Worm (Caenorhabditis elegans) whole organism, young adult: Measurements from ENCODE around the gene T01E8.8.
A peak's percentile ranks its signal among the peaks of the same experiment; 100 is the strongest.

Experiments used
- C17E4.6 ChIP-seq: fragments of 200-800 bp; sonication (Bioruptor generic); IDR thresholded peaks from 2 replicates; pipeline ENCODE4 v1.3.6; 2022; ENCODE audit warnings: missing genetic modification reagents, missing genetic modification characterization, missing compliant biosample characterization
- F10E7.11 ChIP-seq: sonication (generic microtip); optimal IDR thresholded peaks from 2 replicates; lab custom pipeline; 2017; ENCODE audit warnings: mild to moderate bottlenecking, missing genetic modification characterization, moderate library complexity, missing compliant biosample characterization
- F39B2.1 ChIP-seq: fragments of 200-800 bp; sonication (Bioruptor generic); IDR thresholded peaks from 2 replicates; pipeline ENCODE4 v1.3.6; 2022; ENCODE audit warnings: missing genetic modification reagents, missing genetic modification characterization, missing compliant biosample characterization
- K12H6.12 ChIP-seq: fragments of 200-800 bp; sonication (Bioruptor generic); optimal IDR thresholded peaks from 2 replicates; lab custom pipeline; 2018; ENCODE audit warnings: mild to moderate bottlenecking, missing genetic modification characterization, missing compliant biosample characterization
- T26A5.8 ChIP-seq: sonication (generic microtip); optimal IDR thresholded peaks from 2 replicates; lab custom pipeline; 2016; ENCODE audit warnings: missing genetic modification characterization, missing compliant biosample characterization
- Y53F4B.3 ChIP-seq: fragments of 200-800 bp; sonication (Bioruptor generic); IDR thresholded peaks from 2 replicates; pipeline ENCODE4 v1.3.6; 2022; ENCODE audit warnings: missing genetic modification reagents, missing genetic modification characterization, missing compliant biosample characterization
- Y56A3A.18 ChIP-seq: fragments of 200-800 bp; sonication (Bioruptor generic); IDR thresholded peaks from 2 replicates; pipeline ENCODE4 v1.3.6; 2022; ENCODE audit warnings: missing genetic modification reagents, missing genetic modification characterization, missing compliant biosample characterization
- Y95B8A.8 ChIP-seq: fragments of 200-800 bp; sonication (Bioruptor generic); IDR thresholded peaks from 2 replicates; pipeline ENCODE4 v1.3.6; 2022; ENCODE audit warnings: missing genetic modification reagents, missing genetic modification characterization, missing compliant biosample characterization
- atf-7 ChIP-seq: sonication (generic microtip); optimal IDR thresholded peaks from 2 replicates; lab custom pipeline; 2017; ENCODE audit warnings: mild to moderate bottlenecking, missing genetic modification characterization, missing compliant biosample characterization
- athp-1 ChIP-seq: sonication (generic microtip); optimal IDR thresholded peaks from 2 replicates; lab custom pipeline; 2017; ENCODE audit warnings: mild to moderate bottlenecking, missing genetic modification characterization, missing compliant biosample characterization
- attf-3 ChIP-seq: fragments of 200-800 bp; sonication (Bioruptor generic); conservative IDR thresholded peaks from 2 replicates; pipeline ENCODE4 v1.3.6; 2022; ENCODE audit warnings: missing genetic modification reagents, missing genetic modification characterization, missing compliant biosample characterization
- bed-2 ChIP-seq: fragments of 200-800 bp; sonication (Bioruptor generic); IDR thresholded peaks from 2 replicates; pipeline ENCODE4 v1.3.6; 2022; ENCODE audit warnings: missing genetic modification reagents, missing genetic modification characterization, missing compliant biosample characterization
- cebp-2 ChIP-seq: fragments of 200-800 bp; sonication (Bioruptor generic); IDR thresholded peaks from 2 replicates; pipeline ENCODE4 v1.3.6; 2022; ENCODE audit warnings: missing genetic modification characterization, missing compliant biosample characterization
- ceh-58 ChIP-seq: fragments of 200-800 bp; sonication (Bioruptor generic); IDR thresholded peaks from 2 replicates; pipeline ENCODE4 v1.3.6; 2022; ENCODE audit warnings: missing genetic modification characterization, missing compliant biosample characterization
- ceh-79 ChIP-seq: sonication (generic microtip); optimal IDR thresholded peaks from 2 replicates; lab custom pipeline; 2017; ENCODE audit warnings: mild to moderate bottlenecking, missing genetic modification characterization, missing compliant biosample characterization
- ceh-91 ChIP-seq: fragments of 200-800 bp; sonication (Bioruptor generic); IDR thresholded peaks from 2 replicates; pipeline ENCODE4 v1.3.6; 2022; ENCODE audit warnings: missing genetic modification reagents, missing genetic modification characterization, missing compliant biosample characterization
- dox-1 ChIP-seq: fragments of 200-800 bp; sonication (Bioruptor generic); IDR thresholded peaks from 2 replicates; pipeline ENCODE4 v1.3.6; 2022; ENCODE audit warnings: missing genetic modification reagents, missing genetic modification characterization, missing compliant biosample characterization
- dpff-1 ChIP-seq: sonication (generic microtip); optimal IDR thresholded peaks from 2 replicates; lab custom pipeline; 2017; ENCODE audit warnings: mild to moderate bottlenecking, missing genetic modification characterization, missing compliant biosample characterization
- egl-44 ChIP-seq: fragments of 200-800 bp; sonication (Bioruptor generic); IDR thresholded peaks from 2 replicates; pipeline ENCODE4 v1.3.6; 2022; ENCODE audit warnings: missing genetic modification reagents, missing genetic modification characterization, missing compliant biosample characterization
- him-1 ChIP-seq: sonication (generic microtip); optimal IDR thresholded peaks from 2 replicates; lab custom pipeline; 2016; ENCODE audit warnings: missing genotype, missing genetic modification reagents, missing genetic modification characterization, missing compliant biosample characterization
- hrde-1 ChIP-seq: sonication (generic microtip); optimal IDR thresholded peaks from 2 replicates; lab custom pipeline; 2016; ENCODE audit warnings: missing genetic modification characterization, mild to moderate bottlenecking, missing compliant biosample characterization, moderate library complexity, missing genotype, missing genetic modification reagents, borderline replicate concordance
- let-526 ChIP-seq: fragments of 200-800 bp; sonication (Bioruptor generic); IDR thresholded peaks from 2 replicates; pipeline ENCODE4 v1.3.6; 2022; ENCODE audit warnings: missing genetic modification reagents, missing genetic modification characterization, missing compliant biosample characterization
- let-607 ChIP-seq, 2 experiments: fragments of 200-800 bp in 1 of 2; sonication (Bioruptor generic) in 1 of 2; sonication (generic microtip) in 1 of 2; optimal IDR thresholded peaks; 2 replicates each; lab custom pipeline; 2016 to 2018; ENCODE audit warnings: mild to moderate bottlenecking in 2 of 2, missing compliant biosample characterization in 2 of 2, missing genetic modification characterization in 2 of 2, moderate library complexity in 2 of 2, missing genotype in 1 of 2
- lin-40 ChIP-seq: sonication (generic microtip); optimal IDR thresholded peaks from 2 replicates; lab custom pipeline; 2016; ENCODE audit warnings: missing genetic modification characterization, mild to moderate bottlenecking, missing compliant biosample characterization, missing genotype, missing genetic modification reagents
- lin-54 ChIP-seq: fragments of 200-800 bp; sonication (Bioruptor generic); optimal IDR thresholded peaks from 2 replicates; lab custom pipeline; 2018; ENCODE audit warnings: mild to moderate bottlenecking, missing genetic modification characterization, missing compliant biosample characterization
- lsl-1 ChIP-seq: fragments of 200-800 bp; sonication (Bioruptor generic); optimal IDR thresholded peaks from 2 replicates; lab custom pipeline; 2018; ENCODE audit warnings: mild to moderate bottlenecking, missing genetic modification characterization, moderate library complexity, missing compliant biosample characterization
- lsy-27 ChIP-seq: sonication (generic microtip); optimal IDR thresholded peaks from 2 replicates; lab custom pipeline; 2017; ENCODE audit warnings: missing genetic modification characterization, mild to moderate bottlenecking, missing compliant biosample characterization, antibody characterized with exemption, missing genotype, borderline replicate concordance; ENCODE audit not compliant: insufficient read depth
- madf-10 ChIP-seq: sonication (generic microtip); optimal IDR thresholded peaks from 2 replicates; lab custom pipeline; 2016; ENCODE audit warnings: mild to moderate bottlenecking, missing genetic modification characterization, missing compliant biosample characterization
- madf-3 ChIP-seq: fragments of 200-800 bp; sonication (Bioruptor generic); IDR thresholded peaks from 2 replicates; pipeline ENCODE4 v1.3.6; 2022; ENCODE audit warnings: missing genetic modification reagents, missing genetic modification characterization, missing compliant biosample characterization
- madf-6 ChIP-seq: fragments of 200-800 bp; sonication (Bioruptor generic); IDR thresholded peaks from 2 replicates; pipeline ENCODE4 v1.3.6; 2022; ENCODE audit warnings: missing genetic modification reagents, missing genetic modification characterization, missing compliant biosample characterization
- madf-8 ChIP-seq: fragments of 200-800 bp; sonication (Bioruptor generic); conservative IDR thresholded peaks from 2 replicates; pipeline ENCODE4 v1.3.6; 2022; ENCODE audit warnings: missing genetic modification reagents, missing genetic modification characterization, missing compliant biosample characterization
- mel-28 ChIP-seq: sonication (generic microtip); optimal IDR thresholded peaks from 2 replicates; lab custom pipeline; 2016; ENCODE audit warnings: borderline replicate concordance, mild to moderate bottlenecking, missing genetic modification characterization, missing compliant biosample characterization
- mes-4 ChIP-seq: sonication (generic microtip); optimal IDR thresholded peaks from 2 replicates; lab custom pipeline; 2016; ENCODE audit warnings: missing genotype, missing genetic modification characterization, missing compliant biosample characterization
- nfya-1 ChIP-seq: sonication (generic microtip); optimal IDR thresholded peaks from 2 replicates; lab custom pipeline; 2017; ENCODE audit warnings: antibody characterized with exemption, missing compliant biosample characterization, missing genetic modification characterization, borderline replicate concordance; ENCODE audit not compliant: insufficient read depth
- nhr-120 ChIP-seq: fragments of 200-800 bp; sonication (Bioruptor generic); IDR thresholded peaks from 2 replicates; pipeline ENCODE4 v1.3.6; 2022; ENCODE audit warnings: missing genetic modification characterization, missing compliant biosample characterization
- nhr-80 ChIP-seq: sonication (generic microtip); optimal IDR thresholded peaks from 2 replicates; lab custom pipeline; 2016; ENCODE audit warnings: missing genetic modification characterization, missing compliant biosample characterization
- repo-1 ChIP-seq: sonication (generic microtip); optimal IDR thresholded peaks from 2 replicates; lab custom pipeline; 2017; ENCODE audit warnings: mild to moderate bottlenecking, missing genetic modification characterization, missing compliant biosample characterization
- rpc-1 ChIP-seq, 2 experiments: fragments of 150-350 bp in 1 of 2; sonication (generic microtip) in 1 of 2; optimal IDR thresholded peaks; 2 replicates each; lab custom pipeline; 2014 to 2018; ENCODE audit warnings: missing biosample characterization in 1 of 2, missing genetic modification characterization in 1 of 2, missing genetic modification reagents in 1 of 2, missing genotype in 1 of 2
- snpc-1.1 ChIP-seq: sonication (generic microtip); optimal IDR thresholded peaks from 2 replicates; lab custom pipeline; 2017; ENCODE audit warnings: missing genetic modification characterization, mild to moderate bottlenecking, missing compliant biosample characterization, antibody characterized with exemption, moderate library complexity, missing genotype, missing genetic modification reagents; ENCODE audit not compliant: insufficient read depth
- somi-1 ChIP-seq: fragments of 200-800 bp; sonication (Bioruptor generic); optimal IDR thresholded peaks from 2 replicates; lab custom pipeline; 2018; ENCODE audit warnings: mild to moderate bottlenecking, missing genetic modification characterization, missing compliant biosample characterization
- sptf-2 ChIP-seq: fragments of 200-800 bp; sonication (Bioruptor generic); optimal IDR thresholded peaks from 2 replicates; lab custom pipeline; 2018; ENCODE audit warnings: mild to moderate bottlenecking, missing genetic modification characterization, missing compliant biosample characterization
- tbx-9 ChIP-seq: sonication (generic microtip); optimal IDR thresholded peaks from 2 replicates; lab custom pipeline; 2016; ENCODE audit warnings: borderline replicate concordance, missing genetic modification characterization, inconsistent platforms, missing compliant biosample characterization
- tlf-1 ChIP-seq: fragments of 200-800 bp; sonication (Bioruptor generic); optimal IDR thresholded peaks from 2 replicates; lab custom pipeline; 2018; ENCODE audit warnings: mild to moderate bottlenecking, missing genetic modification characterization, missing compliant biosample characterization
- unc-62 ChIP-seq: fragments of 150-350 bp; optimal IDR thresholded peaks from 2 replicates; lab custom pipeline; 2014; ENCODE audit warnings: missing biosample characterization, missing genetic modification reagents, missing genetic modification characterization
- ztf-22 ChIP-seq: fragments of 200-800 bp; sonication (Bioruptor generic); optimal IDR thresholded peaks from 2 replicates; lab custom pipeline; 2018; ENCODE audit warnings: mild to moderate bottlenecking, missing genetic modification characterization, moderate library complexity, missing compliant biosample characterization
- ztf-25 ChIP-seq: fragments of 200-800 bp; sonication (Bioruptor generic); IDR thresholded peaks from 2 replicates; pipeline ENCODE4 v1.3.6; 2022; ENCODE audit warnings: missing genetic modification reagents, missing genetic modification characterization, missing compliant biosample characterization
- ztf-28 ChIP-seq: fragments of 200-800 bp; sonication (Bioruptor generic); IDR thresholded peaks from 2 replicates; pipeline ENCODE4 v1.3.6; 2022; ENCODE audit warnings: missing genetic modification reagents, missing genetic modification characterization, missing compliant biosample characterization

T01E8.8 gene

DNA sequence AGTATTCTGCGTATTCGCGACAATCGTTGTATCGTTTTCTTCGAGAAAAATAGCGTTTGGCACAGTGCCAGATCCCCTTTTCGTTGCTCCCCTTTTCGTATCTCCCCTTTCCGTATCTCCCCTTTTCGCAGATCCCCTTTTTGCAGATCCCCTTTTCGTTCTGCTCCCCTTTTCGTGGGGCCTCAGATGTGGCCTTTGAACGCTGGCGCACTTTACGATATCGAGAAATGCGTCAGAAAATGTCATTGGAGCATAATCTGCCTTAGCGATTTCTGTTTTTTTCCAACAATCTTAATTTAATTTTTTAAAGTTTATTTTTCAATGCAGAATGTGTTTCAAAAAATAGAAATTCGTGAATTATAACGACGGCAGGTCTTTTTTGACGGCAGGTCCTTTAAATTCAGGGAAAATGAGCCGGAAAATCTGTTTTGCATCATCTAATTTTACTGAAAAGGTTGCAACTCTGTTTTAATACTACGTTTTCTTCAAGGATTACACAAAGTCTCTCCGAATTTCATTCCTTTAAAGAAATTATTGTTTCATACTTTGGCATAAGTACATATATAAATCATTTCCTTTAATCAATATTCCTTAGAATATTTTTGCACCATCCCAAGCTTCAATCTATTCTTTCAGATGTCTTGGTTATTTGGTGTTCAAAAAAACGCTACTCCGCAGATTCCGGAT is 17.4 kb downstream of the T01E8.8 start, which contains the start of gene atad-3 (continued):
- peak in 1 of 2 experiments; percentile 63 for TF ChIP-seq let-607 (tag; optimal IDR thresholded peaks at IDR 0.05; lab: Kevin White, UChicago)
- TF ChIP-seq hrde-1 (tag; lab: Kevin White, UChicago), result peak; percentile 33
- peak; percentile 86 for TF ChIP-seq attf-3 (GFP tag; lab: Robert Waterston, UW)
- TF ChIP-seq ceh-58, result no peak
- no peak for TF ChIP-seq unc-62
- peak; percentile 94 for TF ChIP-seq madf-3 (GFP tag; lab: Robert Waterston, UW)
- peak; percentile 90 for TF ChIP-seq Y53F4B.3 (GFP tag; lab: Robert Waterston, UW)
- peak; percentile 84 for TF ChIP-seq athp-1 (tag; lab: Kevin White, UChicago)
- TF ChIP-seq lsy-27, result no peak
- TF ChIP-seq let-526, result peak; percentile 95
- TF ChIP-seq nhr-80, result peak; percentile 63
- TF ChIP-seq F10E7.11 (tag; lab: Kevin White, UChicago), result no peak
- TF ChIP-seq somi-1 (GFP tag; lab: Kevin White, UChicago), result peak; percentile 77
- peak; percentile 93 for TF ChIP-seq ceh-91
- TF ChIP-seq C17E4.6, result peak; percentile 90
- peak; percentile 85 for TF ChIP-seq egl-44
- no peak for TF ChIP-seq tbx-9
- no peak for TF ChIP-seq sptf-2 (GFP tag; lab: Kevin White, UChicago)
- no peak for TF ChIP-seq nhr-120 (GFP tag; lab: Robert Waterston, UW)
- TF ChIP-seq Y95B8A.8 (GFP tag; lab: Robert Waterston, UW), result peak; percentile 97
- TF ChIP-seq snpc-1.1 (tag; lab: Kevin White, UChicago), result no peak
- peak; percentile 81 for TF ChIP-seq madf-6 (GFP tag; lab: Robert Waterston, UW)
- no peak for TF ChIP-seq him-1 (tag; lab: Kevin White, UChicago)
- TF ChIP-seq F39B2.1 (GFP tag; lab: Robert Waterston, UW), result no peak
- peak; percentile 77 for TF ChIP-seq madf-8 (GFP tag; lab: Robert Waterston, UW)
- no peak for TF ChIP-seq ceh-79 (tag; lab: Kevin White, UChicago)
- TF ChIP-seq nfya-1 (tag; lab: Kevin White, UChicago), result no peak
- peak; percentile 79 for TF ChIP-seq K12H6.12 (tag; lab: Kevin White, UChicago)
- no peak for TF ChIP-seq repo-1 (tag; lab: Kevin White, UChicago)
- peak; percentile 90 for TF ChIP-seq lin-54
- TF ChIP-seq rpc-1 (optimal IDR thresholded peaks at IDR 0.05; lab: Kevin White, UChicago), result no peak
- no peak for TF ChIP-seq rpc-1 (tag; optimal IDR thresholded peaks at IDR 0.05; lab: Kevin White, UChicago)
- peak; percentile 66 for TF ChIP-seq lsl-1
- TF ChIP-seq cebp-2 (GFP tag; lab: Robert Waterston, UW), result peak; percentile 68; the same call in 1 of the 2 replicates
- peak; percentile 62; the same call in 1 of the 2 replicates for TF ChIP-seq Y56A3A.18 (GFP tag; lab: Robert Waterston, UW)
- no peak for TF ChIP-seq dpff-1 (tag; lab: Kevin White, UChicago)
- TF ChIP-seq dox-1 (GFP tag; lab: Robert Waterston, UW), result peak; percentile 98
- TF ChIP-seq ztf-28 (GFP tag; lab: Robert Waterston, UW), result peak; percentile 98
- TF ChIP-seq mel-28 (tag; lab: Kevin White, UChicago), result no peak
- peak; percentile 65 for TF ChIP-seq tlf-1 (GFP tag; lab: Kevin White, UChicago)
- no peak for TF ChIP-seq mes-4 (tag; lab: Kevin White, UChicago)
- TF ChIP-seq bed-2 (GFP tag; lab: Robert Waterston, UW), result peak; percentile 97
- peak; percentile 49 for TF ChIP-seq ztf-22
- TF ChIP-seq T26A5.8 (tag; lab: Kevin White, UChicago), result no peak
- TF ChIP-seq atf-7 (tag; lab: Kevin White, UChicago), result peak; percentile 64
- peak; percentile 87 for TF ChIP-seq madf-10
- TF ChIP-seq lin-40, result peak; percentile 73
- TF ChIP-seq ztf-25, result peak; percentile 98
